Fruit fly (Drosophila melanogaster): ENCODE results near the gene Cpr65Ay.

Cpr65Ay gene

dm6 chr3L:6192822-6193555 lies 34.6 kb upstream of the Cpr65Ay start, which contains the start of the genes Sf3b6 and Tnpo (continued):
- TF ChIP-seq ssp (GFP tag; IDR thresholded peaks at IDR 0.05), result peak; percentile 79
- TF ChIP-seq CG16863 (GFP tag; optimal IDR thresholded peaks at IDR 0.05), result peak; percentile 62
- peak; percentile 75 for TF ChIP-seq CG13296 (GFP tag; optimal IDR thresholded peaks at IDR 0.05)
- no peak for TF ChIP-seq CG7963 (GFP tag; IDR thresholded peaks at IDR 0.05; ENCODE audit: partially characterized antibody)
- TF ChIP-seq gem (tag; optimal IDR thresholded peaks at IDR 0.05), result peak; percentile 92
- TF ChIP-seq ems (GFP tag; optimal IDR thresholded peaks at IDR 0.05), result peak; percentile 63
- TF ChIP-seq al (GFP tag; IDR thresholded peaks at IDR 0.05), result peak; percentile 84
- no peak for TF ChIP-seq lab (GFP tag; optimal IDR thresholded peaks at IDR 0.05)
- peak; percentile 83 for TF ChIP-seq CG33557 (GFP tag; optimal IDR thresholded peaks at IDR 0.05)
- TF ChIP-seq maf-S (GFP tag; optimal IDR thresholded peaks at IDR 0.05), result peak; percentile 46
- peak; percentile 72 for TF ChIP-seq Elba2 (GFP tag; optimal IDR thresholded peaks at IDR 0.05)
- peak; percentile 38; the same call in 1 of the 2 replicates for TF ChIP-seq sim (GFP tag; IDR thresholded peaks at IDR 0.05)
- peak; percentile 95 for TF ChIP-seq CG30403 (GFP tag; optimal IDR thresholded peaks at IDR 0.05)
- no peak for TF ChIP-seq tna (GFP tag; IDR thresholded peaks at IDR 0.05; ENCODE audit: partially characterized antibody)
- TF ChIP-seq br (optimal IDR thresholded peaks at IDR 0.05), result no peak
- TF ChIP-seq Usf (GFP tag; optimal IDR thresholded peaks at IDR 0.05), result peak; percentile 79
- peak; percentile 82 for TF ChIP-seq CG7357 (GFP tag; IDR thresholded peaks at IDR 0.05)
- peak; percentile 85 for TF ChIP-seq sug (tag; optimal IDR thresholded peaks at IDR 0.05)
- peak; percentile 67 for TF ChIP-seq wdn (GFP tag; IDR thresholded peaks at IDR 0.05)
- TF ChIP-seq H2.0 (GFP tag; IDR thresholded peaks at IDR 0.05), result peak; percentile 66; the same call in 1 of the 2 replicates
- TF ChIP-seq Neu2 (GFP tag; optimal IDR thresholded peaks at IDR 0.05; ENCODE audit: borderline replicate concordance), result no peak
- TF ChIP-seq CG4707 (GFP tag; optimal IDR thresholded peaks at IDR 0.05), result no peak
- peak; percentile 52 for TF ChIP-seq CG2129 (GFP tag; IDR thresholded peaks at IDR 0.05; ENCODE audit: partially characterized antibody)
- TF ChIP-seq dan (GFP tag; IDR thresholded peaks at IDR 0.05), result peak; percentile 49; the same call in 1 of the 2 replicates
- peak; percentile 16 for TF ChIP-seq CG3163 (GFP tag; optimal IDR thresholded peaks at IDR 0.05)
- peak; percentile 78 for TF ChIP-seq CG14667 (GFP tag; IDR thresholded peaks at IDR 0.05)
- peak; percentile 79 for TF ChIP-seq MBD-R2 (GFP tag; IDR thresholded peaks at IDR 0.05)
- TF ChIP-seq CG4360 (GFP tag; IDR thresholded peaks at IDR 0.05), result no peak
- TF ChIP-seq peb (GFP tag; IDR thresholded peaks at IDR 0.05), result peak; percentile 70
- TF ChIP-seq CG31224 (GFP tag; IDR thresholded peaks at IDR 0.05), result peak; percentile 81
- peak; percentile 74 for TF ChIP-seq pzg (GFP tag; optimal IDR thresholded peaks at IDR 0.05)
- TF ChIP-seq NK7.1 (GFP tag; optimal IDR thresholded peaks at IDR 0.05), result peak; percentile 48
- peak; percentile 90 for TF ChIP-seq Xbp1 (GFP tag; optimal IDR thresholded peaks at IDR 0.05)
- no peak for TF ChIP-seq Eip74EF (GFP tag; optimal IDR thresholded peaks at IDR 0.05)
- peak; percentile 78 for TF ChIP-seq Lhr (GFP tag; optimal IDR thresholded peaks at IDR 0.05)
- TF ChIP-seq CG9817 (tag; optimal IDR thresholded peaks at IDR 0.05), result peak; percentile 87
- no peak for TF ChIP-seq wek (GFP tag; optimal IDR thresholded peaks at IDR 0.05)
- TF ChIP-seq CG30431 (GFP tag; optimal IDR thresholded peaks at IDR 0.05), result peak; percentile 79
- TF ChIP-seq CG14710 (tag; optimal IDR thresholded peaks at IDR 0.05), result peak; percentile 91
- TF ChIP-seq Mad (GFP tag; optimal IDR thresholded peaks at IDR 0.05), result peak; percentile 75
- TF ChIP-seq CG4424 (GFP tag; optimal IDR thresholded peaks at IDR 0.05), result peak; percentile 89
- TF ChIP-seq Blimp-1 (GFP tag; optimal IDR thresholded peaks at IDR 0.05), result no peak
- no peak for TF ChIP-seq sd (tag; optimal IDR thresholded peaks at IDR 0.05)
- TF ChIP-seq Hmx (GFP tag; optimal IDR thresholded peaks at IDR 0.05), result peak; percentile 68
- no peak for TF ChIP-seq Fer3 (tag; optimal IDR thresholded peaks at IDR 0.05)
- TF ChIP-seq cwo (GFP tag; optimal IDR thresholded peaks at IDR 0.05), result peak; percentile 68
- TF ChIP-seq CTCF (GFP tag; optimal IDR thresholded peaks at IDR 0.05), result no peak
- no peak for TF ChIP-seq CG16779 (GFP tag; IDR thresholded peaks at IDR 0.05)
- peak; percentile 96 for TF ChIP-seq Ets65A (GFP tag)
- TF ChIP-seq scrt (GFP tag; optimal IDR thresholded peaks at IDR 0.05), result peak; percentile 65
